Fruit fly (Drosophila melanogaster) whole organism, prepupa: ENCODE results near the gene Spps.
A peak's percentile ranks its signal among the peaks of the same experiment; 100 is the strongest.

Source experiments
- Blimp-1 ChIP-seq: fragments of 200-800 bp; sonication (Bioruptor generic); optimal IDR thresholded peaks from 3 replicates; lab custom pipeline; 2017; ENCODE audit warnings: missing biosample characterization, missing genetic modification characterization, mild to moderate bottlenecking, moderate library complexity, missing genetic modification reagents
- CG10631 ChIP-seq: fragments of 200-800 bp; sonication (Bioruptor generic); optimal IDR thresholded peaks from 2 replicates; lab custom pipeline; 2016; ENCODE audit warnings: missing biosample characterization, missing genetic modification characterization
- CG11902 ChIP-seq: fragments of 200-800 bp; sonication (Bioruptor generic); optimal IDR thresholded peaks from 3 replicates; lab custom pipeline; 2016; ENCODE audit warnings: missing biosample characterization, missing genetic modification characterization
- CG1621 ChIP-seq: fragments of 200-800 bp; sonication (Bioruptor generic); optimal IDR thresholded peaks from 3 replicates; lab custom pipeline; 2018; ENCODE audit warnings: missing biosample characterization, mild to moderate bottlenecking, missing genetic modification characterization
- CG3032 ChIP-seq: fragments of 200-800 bp; optimal IDR thresholded peaks from 2 replicates; lab custom pipeline; 2019; ENCODE audit warnings: missing biosample characterization, mild to moderate bottlenecking, missing genetic modification characterization, moderate library complexity
- CG31627 ChIP-seq: fragments of 200-800 bp; sonication (Bioruptor generic); optimal IDR thresholded peaks from 3 replicates; lab custom pipeline; 2016; ENCODE audit warnings: missing biosample characterization, missing genetic modification characterization
- CG32006 ChIP-seq: fragments of 200-800 bp; sonication (Bioruptor generic); optimal IDR thresholded peaks from 3 replicates; lab custom pipeline; 2017; ENCODE audit warnings: missing biosample characterization, mild to moderate bottlenecking, missing genetic modification characterization
- CG3919 ChIP-seq: fragments of 200-800 bp; sonication (Bioruptor generic); optimal IDR thresholded peaks from 3 replicates; lab custom pipeline; 2016; ENCODE audit warnings: missing biosample characterization, missing genetic modification characterization
- CG4318 ChIP-seq: fragments of 200-800 bp; sonication (Bioruptor generic); optimal IDR thresholded peaks from 3 replicates; lab custom pipeline; 2017; ENCODE audit warnings: missing biosample characterization, mild to moderate bottlenecking, missing genetic modification characterization
- CG6163 ChIP-seq: fragments of 200-800 bp; sonication (Bioruptor generic); IDR thresholded peaks from 3 replicates; pipeline ENCODE4 v1.3.6; 2022; ENCODE audit warnings: missing biosample characterization, missing genetic modification characterization
- CG6276 ChIP-seq: fragments of 200-800 bp; sonication (Bioruptor generic); optimal IDR thresholded peaks from 2 replicates; lab custom pipeline; 2017; ENCODE audit warnings: missing biosample characterization, mild to moderate bottlenecking, missing genetic modification characterization
- CG6792 ChIP-seq: fragments of 200-800 bp; sonication (Bioruptor generic); optimal IDR thresholded peaks from 3 replicates; lab custom pipeline; 2016; ENCODE audit warnings: missing biosample characterization, missing genetic modification characterization
- CG6854 ChIP-seq: fragments of 200-800 bp; sonication (Bioruptor generic); optimal IDR thresholded peaks from 2 replicates; lab custom pipeline; 2017; ENCODE audit warnings: missing biosample characterization, mild to moderate bottlenecking, missing genetic modification characterization
- CG7368 ChIP-seq: fragments of 200-800 bp; sonication (Bioruptor generic); optimal IDR thresholded peaks from 3 replicates; lab custom pipeline; 2016; ENCODE audit warnings: missing biosample characterization, missing genetic modification characterization
- CG8119 ChIP-seq: fragments of 200-800 bp; sonication (Bioruptor generic); IDR thresholded peaks from 3 replicates; pipeline ENCODE4 v1.3.6; 2022; ENCODE audit warnings: missing biosample characterization, missing genetic modification characterization
- CG8632 ChIP-seq: fragments of 200-800 bp; sonication (Bioruptor generic); optimal IDR thresholded peaks from 3 replicates; lab custom pipeline; 2016; ENCODE audit warnings: missing biosample characterization, missing genetic modification characterization
- CG9139 ChIP-seq: fragments of 200-800 bp; sonication (Bioruptor generic); optimal IDR thresholded peaks from 3 replicates; lab custom pipeline; 2017; ENCODE audit warnings: missing biosample characterization, mild to moderate bottlenecking, missing genetic modification characterization
- Eip75B ChIP-seq: fragments of 200-800 bp; sonication (Bioruptor generic); optimal IDR thresholded peaks from 3 replicates; lab custom pipeline; 2016; ENCODE audit warnings: missing biosample characterization, missing genetic modification characterization
- Eip78C ChIP-seq: fragments of 200-800 bp; sonication (Bioruptor generic); peaks from one replicate; lab custom pipeline; 2016; ENCODE audit warnings: missing biosample characterization, missing genetic modification characterization
- Ets21C ChIP-seq: fragments of 200-800 bp; sonication (Bioruptor generic); optimal IDR thresholded peaks from 3 replicates; lab custom pipeline; 2016; ENCODE audit warnings: missing biosample characterization, missing genetic modification characterization
- Ets96B ChIP-seq: fragments of 200-800 bp; optimal IDR thresholded peaks from 2 replicates; lab custom pipeline; 2019; ENCODE audit warnings: missing biosample characterization, mild to moderate bottlenecking, missing genetic modification characterization, moderate library complexity
- Gug ChIP-seq: fragments of 200-800 bp; sonication (Bioruptor generic); IDR thresholded peaks from 2 replicates; pipeline ENCODE4 v1.3.6; 2022; ENCODE audit warnings: missing biosample characterization, missing genetic modification characterization
- Hr38 ChIP-seq: sonication (Bioruptor generic); optimal IDR thresholded peaks from 2 replicates; lab custom pipeline; 2016; ENCODE audit warnings: missing biosample characterization, missing genetic modification characterization
- Hr39 ChIP-seq: fragments of 200-800 bp; sonication (Bioruptor generic); optimal IDR thresholded peaks from 2 replicates; lab custom pipeline; 2016; ENCODE audit warnings: missing biosample characterization, missing genetic modification characterization
- Hr4 ChIP-seq: fragments of 200-800 bp; sonication (Bioruptor generic); optimal IDR thresholded peaks from 3 replicates; lab custom pipeline; 2016; ENCODE audit warnings: missing biosample characterization, missing genetic modification characterization
- Lpt ChIP-seq: fragments of 200-800 bp; sonication (Bioruptor generic); optimal IDR thresholded peaks from 3 replicates; lab custom pipeline; 2016; ENCODE audit warnings: missing biosample characterization, missing genetic modification characterization
- OdsH ChIP-seq: fragments of 200-800 bp; sonication (Bioruptor generic); optimal IDR thresholded peaks from 3 replicates; lab custom pipeline; 2016; ENCODE audit warnings: missing biosample characterization, missing genetic modification characterization
- Sox14 ChIP-seq: fragments of 200-800 bp; sonication (Bioruptor generic); optimal IDR thresholded peaks from 3 replicates; lab custom pipeline; 2016; ENCODE audit warnings: missing biosample characterization, missing genetic modification characterization
- achi ChIP-seq: fragments of 200-800 bp; sonication (Bioruptor generic); optimal IDR thresholded peaks from 3 replicates; lab custom pipeline; 2016; ENCODE audit warnings: missing biosample characterization, missing genetic modification characterization
- acj6 ChIP-seq: fragments of 200-800 bp; sonication (Bioruptor generic); optimal IDR thresholded peaks from 3 replicates; lab custom pipeline; 2016; ENCODE audit warnings: missing biosample characterization, missing genetic modification characterization
- cyc ChIP-seq: fragments of 200-800 bp; sonication (Bioruptor generic); optimal IDR thresholded peaks from 3 replicates; lab custom pipeline; 2016; ENCODE audit warnings: missing biosample characterization, missing genetic modification characterization
- dac ChIP-seq: fragments of 200-800 bp; sonication (Bioruptor generic); optimal IDR thresholded peaks from 2 replicates; lab custom pipeline; 2017; ENCODE audit warnings: missing biosample characterization, mild to moderate bottlenecking, missing genetic modification characterization
- dsx ChIP-seq: fragments of 200-800 bp; optimal IDR thresholded peaks from 3 replicates; lab custom pipeline; 2019; ENCODE audit warnings: missing biosample characterization, mild to moderate bottlenecking, missing genetic modification characterization, moderate library complexity; ENCODE audit not compliant: poor library complexity, severe bottlenecking
- eg ChIP-seq: fragments of 200-800 bp; sonication (Bioruptor generic); IDR thresholded peaks from 3 replicates; pipeline ENCODE4 v1.3.6; 2022; ENCODE audit warnings: missing biosample characterization, missing genetic modification characterization
- esn ChIP-seq: fragments of 200-800 bp; sonication (Bioruptor generic); optimal IDR thresholded peaks from 2 replicates; lab custom pipeline; 2016; ENCODE audit warnings: missing biosample characterization, mild to moderate bottlenecking, missing genetic modification characterization, moderate library complexity
- fd59A ChIP-seq: fragments of 200-800 bp; sonication (Bioruptor generic); optimal IDR thresholded peaks from 2 replicates; lab custom pipeline; 2017; ENCODE audit warnings: missing biosample characterization, mild to moderate bottlenecking, missing genetic modification characterization, missing genetic modification reagents
- fd85E ChIP-seq: fragments of 200-800 bp; sonication (Bioruptor generic); optimal IDR thresholded peaks from 3 replicates; lab custom pipeline; 2016; ENCODE audit warnings: missing biosample characterization, missing genetic modification characterization
- fkh ChIP-seq: fragments of 200-800 bp; sonication (Bioruptor generic); optimal IDR thresholded peaks from 3 replicates; lab custom pipeline; 2017; ENCODE audit warnings: missing biosample characterization, mild to moderate bottlenecking, missing genetic modification characterization, moderate library complexity
- lz ChIP-seq: fragments of 200-800 bp; sonication (Bioruptor generic); optimal IDR thresholded peaks from 3 replicates; lab custom pipeline; 2016; ENCODE audit warnings: missing biosample characterization, missing genetic modification characterization
- net ChIP-seq: fragments of 200-800 bp; sonication (Bioruptor generic); optimal IDR thresholded peaks from 3 replicates; lab custom pipeline; 2016; ENCODE audit warnings: missing biosample characterization, missing genetic modification characterization
- pdm3 ChIP-seq: fragments of 200-800 bp; sonication (Bioruptor generic); optimal IDR thresholded peaks from 3 replicates; lab custom pipeline; 2016; ENCODE audit warnings: missing biosample characterization, missing genetic modification characterization
- ss ChIP-seq, 2 experiments: fragments of 200-800 bp; sonication (Bioruptor generic); optimal IDR thresholded peaks; 2 replicates in 1 of 2; 3 replicates in 1 of 2; lab custom pipeline; 2017 to 2018; ENCODE audit warnings: mild to moderate bottlenecking in 2 of 2, missing biosample characterization in 2 of 2, missing genetic modification characterization in 2 of 2, moderate library complexity in 1 of 2
- svp ChIP-seq: fragments of 200-800 bp; sonication (Bioruptor generic); peaks from one replicate; lab custom pipeline; 2016; ENCODE audit warnings: missing biosample characterization, missing genetic modification characterization
- topi ChIP-seq: fragments of 200-800 bp; sonication (Bioruptor generic); optimal IDR thresholded peaks from 3 replicates; lab custom pipeline; 2016; ENCODE audit warnings: missing biosample characterization, missing genetic modification characterization
- vri ChIP-seq: fragments of 200-800 bp; sonication (Bioruptor generic); optimal IDR thresholded peaks from 3 replicates; lab custom pipeline; 2016; ENCODE audit warnings: missing biosample characterization, mild to moderate bottlenecking, missing genetic modification characterization

Gene Spps

dm6 chr3R:24221334-24222302 is 5.1 kb downstream of the Spps start, which contains the start of gene twin:
TSS of gene twin (minus strand) at chr3R:24221965.
- TF ChIP-seq fd59A (GFP tag; lab: Kevin White, UChicago) (no peak), Blimp-1 (GFP tag; lab: Kevin White, UChicago) (no peak), CG3919 (GFP tag; lab: Kevin White, UChicago) (peak; percentile 27), CG6276 (GFP tag; lab: Kevin White, UChicago) (no peak), CG32006 (GFP tag; lab: Kevin White, UChicago) (no peak), net (GFP tag; lab: Kevin White, UChicago) (no peak), Hr39 (GFP tag; lab: Kevin White, UChicago) (peak; percentile 58), CG8632 (GFP tag; lab: Kevin White, UChicago) (no peak), esn (peak; percentile 58), fkh (peak; percentile 59), CG8119 (GFP tag; lab: Robert Waterston, UW) (no peak; the same call in 2 of the 3 replicates), dsx (GFP tag; lab: Kevin White, UChicago) (peak; percentile 49), CG3032 (tag; lab: Kevin White, UChicago) (peak; percentile 54), Eip75B (GFP tag; lab: Kevin White, UChicago) (peak; percentile 53), pdm3 (GFP tag; lab: Kevin White, UChicago) (no peak), acj6 (GFP tag; lab: Kevin White, UChicago) (peak; percentile 47), lz (GFP tag; lab: Kevin White, UChicago) (peak; percentile 60), fd85E (GFP tag; lab: Kevin White, UChicago) (no peak), OdsH (peak; percentile 52), CG6163 (GFP tag; lab: Robert Waterston, UW) (peak; percentile 73), topi (GFP tag; lab: Kevin White, UChicago) (peak; percentile 49), Lpt (peak; percentile 9), svp (GFP tag; lab: Kevin White, UChicago) (no peak), CG7368 (no peak), Ets21C (GFP tag; lab: Kevin White, UChicago) (peak; percentile 51), Hr38 (GFP tag; lab: Kevin White, UChicago) (no peak), CG10631 (GFP tag; lab: Kevin White, UChicago) (peak; percentile 51), CG31627 (GFP tag; lab: Kevin White, UChicago) (peak; percentile 53), eg (GFP tag; lab: Robert Waterston, UW) (peak; percentile 54; the same call in 2 of the 3 replicates), achi (GFP tag; lab: Kevin White, UChicago) (peak; percentile 58), dac (GFP tag; lab: Kevin White, UChicago) (no peak), Gug (GFP tag; lab: Robert Waterston, UW) (0 out of 2 replicates have a peak, but pooled peaks have one; percentile 29), Sox14 (GFP tag; lab: Kevin White, UChicago) (peak; percentile 59), CG11902 (GFP tag; lab: Kevin White, UChicago) (no peak), Hr4 (GFP tag; lab: Kevin White, UChicago) (peak; percentile 63), CG4318 (GFP tag; lab: Kevin White, UChicago) (no peak), CG9139 (GFP tag; lab: Kevin White, UChicago) (no peak), vri (GFP tag; lab: Kevin White, UChicago) (no peak), cyc (GFP tag; lab: Kevin White, UChicago) (peak; percentile 43), Eip78C (GFP tag; lab: Kevin White, UChicago) (peak; percentile 72), ss (GFP tag; optimal IDR thresholded peaks at IDR 0.05; lab: Kevin White, UChicago) (no peak), Ets96B (no peak), CG6792 (GFP tag; lab: Kevin White, UChicago) (peak; percentile 15), CG1621 (tag; lab: Kevin White, UChicago) (no peak), CG6854 (no peak)
